Worm (Caenorhabditis elegans) whole organism, L2 larva: ENCODE data around the gene grl-13.

Source experiments
- C34F6.9 ChIP-seq: fragments of 150-350 bp; optimal IDR thresholded peaks from 2 replicates; lab custom pipeline; 2014; ENCODE audit warnings: missing biosample characterization, missing genetic modification characterization
- F13H6.1 ChIP-seq: sonication (generic microtip); optimal IDR thresholded peaks from 2 replicates; lab custom pipeline; 2016; ENCODE audit warnings: missing genetic modification characterization, missing compliant biosample characterization
- Y55F3AM.14 ChIP-seq: fragments of 200-800 bp; sonication (Bioruptor generic); optimal IDR thresholded peaks from 2 replicates; lab custom pipeline; 2018; ENCODE audit warnings: mild to moderate bottlenecking, missing genetic modification characterization, missing compliant biosample characterization
- ZK546.5 ChIP-seq: sonication (generic microtip); optimal IDR thresholded peaks from 2 replicates; lab custom pipeline; 2017; ENCODE audit warnings: missing biosample characterization, missing genetic modification characterization
- aly-2 ChIP-seq: fragments of 150-350 bp; optimal IDR thresholded peaks from 2 replicates; lab custom pipeline; 2014; ENCODE audit warnings: missing biosample characterization, missing genetic modification characterization
- ama-1 ChIP-seq: fragments of 150-350 bp; optimal IDR thresholded peaks from 2 replicates; lab custom pipeline; 2018; ENCODE audit warnings: inconsistent platforms
- blmp-1 ChIP-seq: sonication (generic microtip); optimal IDR thresholded peaks from 2 replicates; lab custom pipeline; 2017; ENCODE audit warnings: missing genetic modification characterization, mild to moderate bottlenecking, missing compliant biosample characterization, antibody characterized with exemption, moderate library complexity; ENCODE audit not compliant: insufficient read depth
- ceh-16 ChIP-seq: fragments of 150-350 bp; optimal IDR thresholded peaks from 2 replicates; lab custom pipeline; 2014; ENCODE audit warnings: missing biosample characterization, missing genetic modification characterization
- ceh-82 ChIP-seq: fragments of 150-350 bp; optimal IDR thresholded peaks from 2 replicates; lab custom pipeline; 2014; ENCODE audit warnings: missing biosample characterization, missing genetic modification characterization
- crh-2 ChIP-seq: sonication (generic microtip); optimal IDR thresholded peaks from 2 replicates; lab custom pipeline; 2017; ENCODE audit warnings: missing biosample characterization, missing genetic modification characterization
- egl-27 ChIP-seq: sonication (generic microtip); optimal IDR thresholded peaks from 3 replicates; lab custom pipeline; 2017; ENCODE audit warnings: missing biosample characterization, missing genetic modification reagents, missing genetic modification characterization
- elt-1 ChIP-seq: fragments of 150-350 bp; optimal IDR thresholded peaks from 2 replicates; lab custom pipeline; 2014; ENCODE audit warnings: missing biosample characterization, missing genetic modification characterization
- lin-11 ChIP-seq: fragments of 150-350 bp; sonication (generic microtip); optimal IDR thresholded peaks from 2 replicates; lab custom pipeline; 2014; ENCODE audit warnings: missing biosample characterization, missing genetic modification characterization, inconsistent platforms, mixed read lengths
- lin-13 ChIP-seq: fragments of 150-350 bp; optimal IDR thresholded peaks from 2 replicates; lab custom pipeline; 2014; ENCODE audit warnings: missing biosample characterization, missing genetic modification reagents, missing genetic modification characterization
- lin-39 ChIP-seq: fragments of 150-350 bp; optimal IDR thresholded peaks from 2 replicates; lab custom pipeline; 2014; ENCODE audit warnings: missing biosample characterization, missing genetic modification reagents, missing genetic modification characterization
- lsy-2 ChIP-seq, 2 experiments: fragments of 150-350 bp in 1 of 2; sonication (generic microtip) in 1 of 2; optimal IDR thresholded peaks; 2 replicates each; lab custom pipeline; 2014 to 2017; ENCODE audit warnings: missing biosample characterization in 2 of 2, missing genetic modification characterization in 2 of 2
- mab-5 ChIP-seq: fragments of 150-350 bp; optimal IDR thresholded peaks from 2 replicates; lab custom pipeline; 2014; ENCODE audit warnings: missing biosample characterization, missing genetic modification characterization
- mbf-1 ChIP-seq: sonication (generic microtip); optimal IDR thresholded peaks from 2 replicates; lab custom pipeline; 2017; ENCODE audit warnings: missing biosample characterization, missing genetic modification characterization
- mdl-1 ChIP-seq, 2 experiments: fragments of 150-350 bp in 1 of 2; sonication (generic microtip) in 1 of 2; optimal IDR thresholded peaks; 2 replicates each; lab custom pipeline; 2017; ENCODE audit warnings: missing biosample characterization in 2 of 2, missing genetic modification characterization in 2 of 2
- nhr-11 ChIP-seq: fragments of 150-350 bp; optimal IDR thresholded peaks from 2 replicates; lab custom pipeline; 2014; ENCODE audit warnings: missing biosample characterization, missing genetic modification characterization
- nhr-12 ChIP-seq: fragments of 150-350 bp; optimal IDR thresholded peaks from 2 replicates; lab custom pipeline; 2014; ENCODE audit warnings: missing biosample characterization, missing genetic modification characterization
- nhr-21 ChIP-seq: fragments of 150-350 bp; optimal IDR thresholded peaks from 2 replicates; lab custom pipeline; 2014; ENCODE audit warnings: missing biosample characterization, missing genetic modification characterization
- nhr-23 ChIP-seq: fragments of 150-350 bp; optimal IDR thresholded peaks from 2 replicates; lab custom pipeline; 2014; ENCODE audit warnings: missing biosample characterization, missing genetic modification reagents, missing genetic modification characterization
- nhr-237 ChIP-seq: fragments of 150-350 bp; optimal IDR thresholded peaks from 2 replicates; lab custom pipeline; 2014; ENCODE audit warnings: missing biosample characterization, missing genetic modification characterization
- nhr-25 ChIP-seq: fragments of 150-350 bp; sonication (generic microtip); optimal IDR thresholded peaks from 3 replicates; lab custom pipeline; 2014; ENCODE audit warnings: missing biosample characterization, missing genetic modification characterization
- peb-1 ChIP-seq: fragments of 150-350 bp; optimal IDR thresholded peaks from 2 replicates; lab custom pipeline; 2014; ENCODE audit warnings: missing biosample characterization, missing genetic modification characterization
- sem-4 ChIP-seq: fragments of 150-350 bp; optimal IDR thresholded peaks from 2 replicates; lab custom pipeline; 2014; ENCODE audit warnings: missing biosample characterization, missing genetic modification reagents, missing genetic modification characterization
- sma-9 ChIP-seq, 2 experiments: fragments of 150-350 bp in 1 of 2; sonication (generic microtip) in 1 of 2; optimal IDR thresholded peaks; 2 replicates each; lab custom pipeline; 2014 to 2016; ENCODE audit warnings: missing genetic modification characterization in 2 of 2, mild to moderate bottlenecking in 1 of 2, missing biosample characterization in 1 of 2, missing compliant biosample characterization in 1 of 2, missing genetic modification reagents in 1 of 2, moderate library complexity in 1 of 2
- snpc-4 ChIP-seq: fragments of 150-350 bp; optimal IDR thresholded peaks from 2 replicates; lab custom pipeline; 2014; ENCODE audit warnings: missing biosample characterization, missing genetic modification characterization
- unc-39 ChIP-seq: fragments of 150-350 bp; optimal IDR thresholded peaks from 2 replicates; lab custom pipeline; 2014; ENCODE audit warnings: missing biosample characterization, missing genetic modification characterization
- unc-55 ChIP-seq: fragments of 150-350 bp; sonication (generic microtip); optimal IDR thresholded peaks from 3 replicates; lab custom pipeline; 2014; ENCODE audit warnings: missing biosample characterization, missing genetic modification reagents, missing genetic modification characterization
- zag-1 ChIP-seq: fragments of 150-350 bp; optimal IDR thresholded peaks from 2 replicates; lab custom pipeline; 2014; ENCODE audit warnings: missing biosample characterization, missing genetic modification characterization
- ztf-4 ChIP-seq: fragments of 150-350 bp; optimal IDR thresholded peaks from 2 replicates; lab custom pipeline; 2014; ENCODE audit warnings: missing biosample characterization, missing genetic modification characterization

grl-13 gene

DNA sequence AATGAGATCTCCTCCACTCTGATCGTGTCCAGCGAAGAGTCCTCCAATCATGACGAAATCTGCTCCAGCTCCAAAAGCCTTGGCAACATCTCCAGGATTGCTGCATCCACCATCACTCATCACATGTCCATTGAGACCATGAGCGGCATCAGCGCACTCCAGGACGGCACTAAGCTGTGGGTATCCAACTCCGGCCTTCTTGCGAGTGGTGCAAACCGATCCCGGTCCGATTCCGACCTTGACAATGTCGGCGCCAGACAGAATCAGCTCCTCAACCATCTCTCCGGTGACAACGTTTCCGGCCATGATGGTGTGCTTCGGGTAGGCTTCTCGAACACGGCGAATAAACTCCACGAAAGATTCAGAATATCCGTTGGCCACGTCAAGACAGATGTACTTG lies 6.1 kb upstream of the grl-13 start:
- TF ChIP-seq lsy-2 (tag; optimal IDR thresholded peaks at IDR 0.05; lab: Kevin White, UChicago) (no peak), lin-13 (GFP tag; lab: Kevin White, UChicago) (no peak), egl-27 (tag; lab: Kevin White, UChicago) (no peak), crh-2 (tag; lab: Kevin White, UChicago) (no peak), lin-11 (no peak), snpc-4 (tag; lab: Kevin White, UChicago) (no peak)

DNA sequence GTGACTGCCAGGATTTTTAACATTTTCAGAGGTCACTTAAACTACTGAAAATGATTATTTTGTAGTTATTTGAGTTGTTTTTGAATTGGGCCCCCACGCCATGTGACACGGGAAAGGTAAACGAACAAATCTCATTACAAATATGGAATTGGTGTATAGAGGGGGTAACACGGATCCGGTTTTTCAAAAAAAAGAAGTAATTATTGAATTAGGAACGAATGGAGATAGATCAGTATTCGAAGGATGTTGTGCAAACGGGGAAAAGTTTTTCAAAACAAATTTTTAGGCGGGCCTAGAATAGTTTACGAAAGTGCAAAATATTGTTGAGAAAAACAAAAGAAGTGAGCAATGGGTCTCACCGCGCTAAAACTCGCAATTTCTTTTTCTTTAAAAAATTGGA lies 2.0 kb upstream of the grl-13 start, which contains the start of gene F32D1.11:
F32D1.11 (minus strand) TSS at position 101 of the 400 bp plus-strand sequence.
- TF ChIP-seq ZK546.5: no peak
- TF ChIP-seq ceh-16 (tag; lab: Kevin White, UChicago): no peak
- TF ChIP-seq ceh-82: no peak
- TF ChIP-seq unc-39 (tag; lab: Kevin White, UChicago): no peak
- TF ChIP-seq F13H6.1 (tag; lab: Kevin White, UChicago): no peak
- no peak for TF ChIP-seq lin-11

DNA sequence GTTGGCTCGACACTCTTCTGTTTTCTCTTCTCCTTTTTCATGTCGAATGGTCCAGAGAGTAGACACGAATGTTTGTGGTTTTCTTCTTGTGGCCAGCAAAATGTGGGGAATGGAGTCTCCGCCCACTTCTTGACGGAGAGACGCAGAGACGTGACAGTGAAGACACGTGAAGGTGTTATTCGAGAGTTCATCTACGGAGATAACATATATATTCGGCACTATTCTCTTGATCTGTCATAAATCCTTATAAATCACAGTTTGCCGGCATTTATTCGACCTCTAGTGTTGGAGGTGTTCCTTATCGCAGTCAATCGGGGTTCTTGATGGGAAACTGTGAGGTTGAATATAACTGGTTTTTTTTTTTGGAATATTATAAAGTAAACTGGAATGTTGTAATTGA lies 2.9 kb downstream of the grl-13 start, which contains the start of gene F32D1.3:
F32D1.3 (minus strand) TSS at position 65 of the 400 bp plus-strand sequence.
- no peak for TF ChIP-seq lin-11
- peak in 1 of 2 experiments; percentile 31 for TF ChIP-seq mdl-1 (tag; optimal IDR thresholded peaks at IDR 0.05; lab: Kevin White, UChicago)
- no peak for TF ChIP-seq nhr-12 (tag; lab: Kevin White, UChicago)
- TF ChIP-seq elt-1 (tag; lab: Kevin White, UChicago): peak; percentile 10
- TF ChIP-seq unc-39 (tag; lab: Kevin White, UChicago): no peak
- TF ChIP-seq sma-9 (GFP tag; optimal IDR thresholded peaks at IDR 0.05; lab: Kevin White, UChicago): peak; percentile 53
- TF ChIP-seq sma-9 (tag; optimal IDR thresholded peaks at IDR 0.05; lab: Kevin White, UChicago): no peak
- no peak for TF ChIP-seq sem-4 (tag; lab: Kevin White, UChicago)
- TF ChIP-seq lsy-2 (tag; optimal IDR thresholded peaks at IDR 0.05; lab: Kevin White, UChicago): no peak
- no peak for TF ChIP-seq peb-1
- no peak for TF ChIP-seq aly-2 (tag; lab: Kevin White, UChicago)
- no peak for TF ChIP-seq ztf-4 (tag; lab: Kevin White, UChicago)
- TF ChIP-seq ceh-16 (tag; lab: Kevin White, UChicago): peak; percentile 43
- no peak for TF ChIP-seq nhr-21 (tag; lab: Kevin White, UChicago)
- peak; percentile 31 for TF ChIP-seq nhr-25 (tag; lab: Kevin White, UChicago)
- no peak for TF ChIP-seq Y55F3AM.14 (GFP tag; lab: Kevin White, UChicago)
- TF ChIP-seq, all 48 proteins: peak for 5

DNA sequence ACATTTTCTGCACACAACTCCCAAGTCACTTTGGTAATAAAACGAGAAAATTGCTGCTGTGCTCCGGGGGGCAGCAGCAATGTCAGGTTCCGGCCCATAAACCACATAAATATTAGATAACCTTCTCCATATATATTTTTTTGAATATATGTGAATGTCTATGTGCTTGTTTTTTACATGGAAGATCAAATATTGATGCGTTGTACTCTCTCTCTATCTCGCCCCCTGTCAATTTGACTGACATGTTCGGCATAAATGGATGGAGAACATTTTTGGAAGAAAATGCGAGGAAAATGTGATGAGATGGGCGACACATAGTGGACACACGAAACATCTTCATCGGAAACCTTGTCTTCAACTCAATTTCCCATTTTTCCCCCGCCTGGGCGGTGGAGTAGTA lies 4.4 kb downstream of the grl-13 start:
- TF ChIP-seq lin-39 (tag; lab: Kevin White, UChicago): no peak
- TF ChIP-seq nhr-237 (tag; lab: Kevin White, UChicago): no peak
- TF ChIP-seq mab-5 (tag; lab: Kevin White, UChicago): no peak
- TF ChIP-seq unc-55 (GFP tag; lab: Kevin White, UChicago): no peak
- TF ChIP-seq ama-1: no peak
- TF ChIP-seq sem-4 (tag; lab: Kevin White, UChicago): no peak
- no peak for TF ChIP-seq snpc-4 (tag; lab: Kevin White, UChicago)
- TF ChIP-seq crh-2 (tag; lab: Kevin White, UChicago): no peak
- TF ChIP-seq nhr-23: no peak
- TF ChIP-seq mbf-1: no peak
- TF ChIP-seq unc-39 (tag; lab: Kevin White, UChicago): no peak

DNA sequence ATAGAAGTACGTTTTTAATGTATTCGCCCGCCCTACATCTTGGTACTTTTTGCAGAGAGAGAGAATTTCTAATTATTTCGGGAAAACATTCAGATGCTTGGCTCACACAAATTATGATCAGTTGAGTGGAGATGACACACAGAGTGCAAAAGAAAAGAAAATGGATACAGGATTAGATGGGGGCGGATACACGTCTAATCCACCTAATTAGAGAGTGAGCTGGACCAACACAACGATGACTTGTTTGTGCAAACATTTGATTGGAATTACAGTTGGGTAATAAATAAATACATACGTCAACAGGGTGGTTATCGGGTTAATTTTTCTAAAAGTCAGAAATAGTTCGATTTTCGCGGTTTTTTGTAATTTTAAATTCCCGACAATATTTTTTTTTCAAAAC lies 5.3 kb downstream of the grl-13 start:
- TF ChIP-seq nhr-21 (tag; lab: Kevin White, UChicago) (no peak), blmp-1 (no peak), lin-13 (GFP tag; lab: Kevin White, UChicago) (no peak), C34F6.9 (tag; lab: Kevin White, UChicago) (no peak), mbf-1 (no peak), zag-1 (tag; lab: Kevin White, UChicago) (no peak), ZK546.5 (no peak), unc-55 (GFP tag; lab: Kevin White, UChicago) (no peak), nhr-11 (tag; lab: Kevin White, UChicago) (no peak)
